Worm (Caenorhabditis elegans): ENCODE results near the gene oac-46.
A peak's percentile ranks its signal among the peaks of the same experiment; 100 is the strongest.

oac-46 gene

DNA sequence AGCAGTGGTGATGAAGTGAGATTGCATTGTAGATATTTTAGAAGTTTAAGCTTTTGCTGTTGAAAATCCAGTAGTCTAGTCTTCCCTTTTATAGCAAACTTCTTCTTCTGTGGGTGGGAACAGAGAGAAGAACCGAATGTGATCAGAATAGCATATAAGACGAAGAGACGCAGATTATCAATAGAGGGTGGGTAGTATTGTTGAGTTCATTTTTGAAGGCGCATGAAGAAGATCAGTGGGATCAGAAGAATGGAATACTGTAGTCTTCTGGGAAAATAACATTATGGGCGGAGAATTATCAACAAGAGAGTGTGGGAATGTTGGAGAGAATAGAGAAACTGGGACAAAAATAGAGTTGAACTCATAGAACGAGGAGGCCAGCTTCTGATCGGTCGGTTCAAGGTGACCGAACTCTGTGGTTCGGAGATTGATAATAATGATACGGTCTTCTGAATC, 30.7 kb downstream of the oac-46 start, which contains the start of gene F46C5.1:
Gene F46C5.1, minus strand, starts transcription at position 51 of the 456 bp plus-strand sequence.
- no peak for TF ChIP-seq ztf-11 (tag; optimal IDR thresholded peaks at IDR 0.05)
- TF ChIP-seq alr-1 (tag; optimal IDR thresholded peaks at IDR 0.05) = no peak
- no peak for TF ChIP-seq ceh-16 (tag; optimal IDR thresholded peaks at IDR 0.05)
- TF ChIP-seq elt-1 (tag; optimal IDR thresholded peaks at IDR 0.05) = no peak
- TF ChIP-seq C34F6.9 (tag; optimal IDR thresholded peaks at IDR 0.05) = no peak
- TF ChIP-seq fos-1 (tag; optimal IDR thresholded peaks at IDR 0.05) = no peak
- TF ChIP-seq aly-2 (tag; optimal IDR thresholded peaks at IDR 0.05) = no peak
- TF ChIP-seq F13H6.1 (tag; optimal IDR thresholded peaks at IDR 0.05) = no peak
- no peak for TF ChIP-seq peb-1 (tag; optimal IDR thresholded peaks at IDR 0.05)
- no peak for TF ChIP-seq ztf-4 (tag; optimal IDR thresholded peaks at IDR 0.05)
- TF ChIP-seq nhr-77 (tag; optimal IDR thresholded peaks at IDR 0.05) = no peak
- no peak for TF ChIP-seq blmp-1 (tag; optimal IDR thresholded peaks at IDR 0.05; ENCODE audit: insufficient read depth)
- TF ChIP-seq snpc-4 (tag; optimal IDR thresholded peaks at IDR 0.05) = no peak
- TF ChIP-seq crh-2 (tag; optimal IDR thresholded peaks at IDR 0.05) = no peak
- TF ChIP-seq dmd-4 (tag; optimal IDR thresholded peaks at IDR 0.05) = no peak
- TF ChIP-seq mbf-1 (tag; optimal IDR thresholded peaks at IDR 0.05) = no peak
- TF ChIP-seq egl-27 (tag; optimal IDR thresholded peaks at IDR 0.05) = no peak
- TF ChIP-seq nhr-23 (tag; optimal IDR thresholded peaks at IDR 0.05) = no peak
- TF ChIP-seq nhr-25 (tag; optimal IDR thresholded peaks at IDR 0.05) = no peak
- TF ChIP-seq nhr-12 (tag; optimal IDR thresholded peaks at IDR 0.05) = no peak

ce11 chrII:8820126-8820972, 31.5 kb downstream of the oac-46 start:
- TF ChIP-seq nhr-25 (tag; optimal IDR thresholded peaks at IDR 0.05) = peak; percentile 49
- no peak for TF ChIP-seq mbf-1 (tag; optimal IDR thresholded peaks at IDR 0.05)
- no peak for TF ChIP-seq mdl-1 (tag; optimal IDR thresholded peaks at IDR 0.05)
- no peak for TF ChIP-seq lsy-2 (tag; optimal IDR thresholded peaks at IDR 0.05)
- peak; percentile 1 for TF ChIP-seq nhr-129 (tag; optimal IDR thresholded peaks at IDR 0.05)
- no peak for TF ChIP-seq gmeb-1 (tag; optimal IDR thresholded peaks at IDR 0.05)
- no peak for TF ChIP-seq ZK546.5 (tag; optimal IDR thresholded peaks at IDR 0.05)
- no peak for TF ChIP-seq nhr-237 (tag; optimal IDR thresholded peaks at IDR 0.05)
- no peak for TF ChIP-seq nhr-6 (tag; optimal IDR thresholded peaks at IDR 0.05)
- no peak for TF ChIP-seq unc-39 (tag; optimal IDR thresholded peaks at IDR 0.05)
- no peak for TF ChIP-seq nhr-11 (tag; optimal IDR thresholded peaks at IDR 0.05)
- TF ChIP-seq alr-1 (tag; optimal IDR thresholded peaks at IDR 0.05) = no peak
- TF ChIP-seq ztf-4 (tag; optimal IDR thresholded peaks at IDR 0.05) = peak; percentile 39
- TF ChIP-seq unc-62 (GFP tag; optimal IDR thresholded peaks at IDR 0.05) = no peak
- no peak for TF ChIP-seq lin-39 (tag; optimal IDR thresholded peaks at IDR 0.05)
- no peak for TF ChIP-seq Y55F3AM.14 (GFP tag; optimal IDR thresholded peaks at IDR 0.05)
- TF ChIP-seq mab-5 (tag; optimal IDR thresholded peaks at IDR 0.05) = no peak
- TF ChIP-seq egl-27 (tag; optimal IDR thresholded peaks at IDR 0.05) = no peak
- no peak for TF ChIP-seq snpc-4 (tag; optimal IDR thresholded peaks at IDR 0.05)
- TF ChIP-seq sem-4 (tag; optimal IDR thresholded peaks at IDR 0.05) = no peak
- TF ChIP-seq F13H6.1 (tag; optimal IDR thresholded peaks at IDR 0.05) = no peak
- TF ChIP-seq fos-1 (tag; optimal IDR thresholded peaks at IDR 0.05) = peak; percentile 37
- TF ChIP-seq ama-1 (optimal IDR thresholded peaks at IDR 0.05) = peak; percentile 93
- no peak for TF ChIP-seq lin-13 (GFP tag; optimal IDR thresholded peaks at IDR 0.05)
- TF ChIP-seq sma-3 (GFP tag; optimal IDR thresholded peaks at IDR 0.05) = peak; percentile 14
- TF ChIP-seq nhr-77 (tag; optimal IDR thresholded peaks at IDR 0.05) = no peak
- no peak for TF ChIP-seq elt-3 (tag; optimal IDR thresholded peaks at IDR 0.05)
- TF ChIP-seq blmp-1 (tag; optimal IDR thresholded peaks at IDR 0.05; ENCODE audit: insufficient read depth) = peak; percentile 10
- TF ChIP-seq sma-9 (GFP tag; optimal IDR thresholded peaks at IDR 0.05) = peak; percentile 78
- no peak for TF ChIP-seq sma-9 (tag; optimal IDR thresholded peaks at IDR 0.05)
- no peak for TF ChIP-seq peb-1 (tag; optimal IDR thresholded peaks at IDR 0.05)
- TF ChIP-seq nhr-12 (tag; optimal IDR thresholded peaks at IDR 0.05) = no peak
- no peak for TF ChIP-seq R02D3.7 (tag; optimal IDR thresholded peaks at IDR 0.05)
- no peak for TF ChIP-seq crh-2 (tag; optimal IDR thresholded peaks at IDR 0.05)
- TF ChIP-seq nhr-21 (tag; optimal IDR thresholded peaks at IDR 0.05) = peak; percentile 89
- TF ChIP-seq dmd-4 (tag; optimal IDR thresholded peaks at IDR 0.05) = no peak

Measured in whole organism, L2 larva.